Worm (Caenorhabditis elegans): ENCODE data around the gene fkh-9.

The fkh-9 gene

ce11 chrX:3861294-3861693 lies 34.5 kb upstream of the fkh-9 start:
- TF ChIP-seq odd-2 (tag; optimal IDR thresholded peaks at IDR 0.05) (no peak), ceh-6 (GFP tag; optimal IDR thresholded peaks at IDR 0.05) (no peak), ttx-3 (tag; optimal IDR thresholded peaks at IDR 0.05) (no peak), pax-1 (tag; optimal IDR thresholded peaks at IDR 0.05) (no peak), sdc-2 (tag; optimal IDR thresholded peaks at IDR 0.05) (no peak), ceh-30 (tag; optimal IDR thresholded peaks at IDR 0.05) (no peak)

- TF ChIP-seq unc-3 (GFP tag; conservative IDR thresholded peaks at IDR 0.05), result no peak
- no peak for TF ChIP-seq unc-3 (tag; optimal IDR thresholded peaks at IDR 0.05)
- no peak for TF ChIP-seq pros-1 (tag; optimal IDR thresholded peaks at IDR 0.05)
- no peak for TF ChIP-seq hlh-30 (tag; optimal IDR thresholded peaks at IDR 0.05; ENCODE audit: insufficient read depth)
- no peak for TF ChIP-seq ttx-3 (tag; optimal IDR thresholded peaks at IDR 0.05)
Observed at ce11 chrX:3859449-3859848, 32.7 kb upstream of the fkh-9 start.

ce11 chrX:3858355-3858754 lies 31.6 kb upstream of the fkh-9 start:
- no peak for TF ChIP-seq rnt-1 (tag; optimal IDR thresholded peaks at IDR 0.05)

DNA sequence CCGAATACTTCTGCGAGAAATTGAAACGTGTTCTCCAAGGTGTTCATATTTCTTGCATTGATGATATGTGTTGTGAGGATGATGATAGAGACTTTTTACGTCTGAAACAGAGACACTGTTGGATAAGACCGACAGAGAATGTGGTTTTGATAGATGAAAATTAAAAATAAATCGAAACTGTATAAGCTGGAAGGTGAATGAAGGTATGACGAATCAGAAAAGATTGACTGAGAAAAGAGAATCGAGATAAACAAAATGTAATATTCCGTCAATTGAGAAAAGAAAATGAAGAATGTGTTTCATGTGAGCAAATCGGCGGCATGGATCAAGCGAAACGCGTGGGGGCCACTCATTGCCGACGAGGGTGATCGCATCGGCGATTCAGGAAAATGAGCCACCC lies 30.9 kb upstream of the fkh-9 start, which contains the start of gene ceh-18:
Gene ceh-18 (minus strand): TSS at position 101 of the 400 bp plus-strand sequence.
- TF ChIP-seq hlh-15 (tag; optimal IDR thresholded peaks at IDR 0.05), result no peak
- TF ChIP-seq fax-1 (tag; optimal IDR thresholded peaks at IDR 0.05), result no peak
- TF ChIP-seq T23F11.4 (GFP tag; optimal IDR thresholded peaks at IDR 0.05), result no peak
- no peak for TF ChIP-seq rnt-1 (tag; optimal IDR thresholded peaks at IDR 0.05)
- no peak for TF ChIP-seq ahr-1 (tag; optimal IDR thresholded peaks at IDR 0.05)
- no peak for TF ChIP-seq C08G9.2 (tag; optimal IDR thresholded peaks at IDR 0.05)
- TF ChIP-seq ceh-18 (tag; optimal IDR thresholded peaks at IDR 0.05), result no peak

DNA sequence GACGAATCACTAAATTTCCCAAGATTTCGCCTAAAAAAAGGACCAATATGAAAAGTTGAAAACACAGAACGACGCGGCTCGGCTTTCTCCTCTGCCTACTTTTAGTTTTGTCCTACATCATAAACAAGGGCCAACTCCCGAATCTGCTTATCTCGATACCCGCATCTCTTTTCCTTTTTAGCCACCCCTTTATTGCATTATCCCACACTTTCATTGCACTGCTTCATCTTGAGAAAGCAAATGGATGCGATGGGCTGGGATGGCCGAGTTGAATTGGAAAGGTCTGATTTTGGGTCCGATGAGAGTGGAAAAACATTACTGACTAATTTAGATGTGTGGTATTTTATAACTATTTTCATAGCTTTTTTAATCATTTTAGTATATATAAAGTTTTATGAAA lies 29.0 kb upstream of the fkh-9 start:
- TF ChIP-seq unc-42 (tag; optimal IDR thresholded peaks at IDR 0.05) (peak; percentile 57), ceh-24 (tag; optimal IDR thresholded peaks at IDR 0.05) (no peak)

DNA sequence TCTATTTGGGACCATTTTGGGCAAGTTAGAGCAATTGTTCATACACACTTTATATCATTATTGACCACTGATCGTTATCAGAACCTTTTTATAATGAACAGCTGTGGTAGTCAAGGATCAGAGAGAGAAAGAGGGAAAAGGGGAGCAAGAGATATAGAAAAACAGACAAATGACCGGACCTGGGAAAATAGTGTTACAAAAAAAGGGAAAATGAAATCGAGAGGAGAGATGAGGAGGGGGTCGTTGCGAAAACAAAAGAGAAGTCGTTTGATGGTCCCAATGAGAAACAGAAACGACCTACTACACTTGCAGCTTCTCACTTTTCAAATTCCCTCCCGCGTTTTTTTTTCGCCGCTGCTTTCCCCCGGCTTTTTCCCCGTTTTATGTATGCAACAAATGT lies 27.1 kb upstream of the fkh-9 start:
- TF ChIP-seq fkh-6 (tag; optimal IDR thresholded peaks at IDR 0.05) (no peak), pha-4 (tag; optimal IDR thresholded peaks at IDR 0.05) (no peak), K02D7.2 (tag; optimal IDR thresholded peaks at IDR 0.05) (no peak), rnt-1 (tag; optimal IDR thresholded peaks at IDR 0.05) (peak; percentile 85), ceh-2 (tag; optimal IDR thresholded peaks at IDR 0.05) (no peak), nhr-232 (tag; optimal IDR thresholded peaks at IDR 0.05) (no peak), ahr-1 (tag; optimal IDR thresholded peaks at IDR 0.05) (no peak), pros-1 (tag; optimal IDR thresholded peaks at IDR 0.05) (no peak)

ce11 chrX:3842398-3842896 lies 15.7 kb upstream of the fkh-9 start, which contains the start of gene ttr-48:
Gene ttr-48, minus strand, starts transcription at chrX:3842448.
- TF ChIP-seq ets-4 (tag; optimal IDR thresholded peaks at IDR 0.05), result no peak
- peak; percentile 2 for TF ChIP-seq elt-2 (tag; optimal IDR thresholded peaks at IDR 0.05)

- TF ChIP-seq hlh-15 (tag; optimal IDR thresholded peaks at IDR 0.05) (no peak), ceh-14 (tag; optimal IDR thresholded peaks at IDR 0.05) (no peak), rnt-1 (tag; optimal IDR thresholded peaks at IDR 0.05) (peak; percentile 5), pqm-1 (tag; optimal IDR thresholded peaks at IDR 0.05) (no peak)
Observed at ce11 chrX:3839172-3839571, 12.4 kb upstream of the fkh-9 start.

Data from whole organism, late embryonic.